Fruit fly (Drosophila melanogaster) whole organism: ENCODE results near the gene Edc3.

Experiments
- CG8478 ChIP-seq: fragments of >200 bp; optimal IDR thresholded peaks from 2 replicates; lab custom pipeline; 2018; ENCODE audit warnings: inconsistent platforms
- Dll ChIP-seq: fragments of >200 bp; optimal IDR thresholded peaks from 2 replicates; lab custom pipeline; 2017
- EcR ChIP-seq, 2 experiments: fragments of >200 bp; optimal IDR thresholded peaks; 2 replicates each; lab custom pipeline; 2017; ENCODE audit warnings: missing biosample characterization in 2 of 2, missing genetic modification characterization in 2 of 2, missing genetic modification reagents in 2 of 2
- pan ChIP-seq: fragments of >200 bp; optimal IDR thresholded peaks from 2 replicates; lab custom pipeline; 2017
- usp ChIP-seq: fragments of >200 bp; optimal IDR thresholded peaks from 2 replicates; lab custom pipeline; 2017; ENCODE audit warnings: missing biosample characterization, missing genetic modification characterization, mixed read lengths

- TF ChIP-seq usp (GFP tag; lab: Kevin White, UChicago) = no peak
- no peak for TF ChIP-seq Dll (lab: Kevin White, UChicago)
- TF ChIP-seq CG8478 (lab: Kevin White, UChicago) = no peak
- no peak for TF ChIP-seq pan
- no peak for TF ChIP-seq EcR (GFP tag; optimal IDR thresholded peaks at IDR 0.05; lab: Kevin White, UChicago)
Measured at dm6 chr3L:17538250-17538649, 8.6 kb upstream of the Edc3 start.
